Worm (Caenorhabditis elegans) whole organism, mixed stage, embryonic: ENCODE measurements around the gene clec-122.

ENCODE experiments used
- M03D4.4 ChIP-seq: sonication (generic microtip); optimal IDR thresholded peaks from 2 replicates; lab custom pipeline; 2017; ENCODE audit warnings: mild to moderate bottlenecking, missing genetic modification characterization, missing compliant biosample characterization
- bed-3 ChIP-seq: fragments of 200-800 bp; sonication (Bioruptor generic); optimal IDR thresholded peaks from 3 replicates; lab custom pipeline; 2018; ENCODE audit warnings: mild to moderate bottlenecking, missing genetic modification characterization, moderate library complexity, missing compliant biosample characterization
- blmp-1 ChIP-seq: fragments of 150-350 bp; optimal IDR thresholded peaks from 2 replicates; lab custom pipeline; 2014; ENCODE audit warnings: missing biosample characterization, missing genetic modification characterization
- ceh-39 ChIP-seq: fragments of 150-350 bp; optimal IDR thresholded peaks from 2 replicates; lab custom pipeline; 2014; ENCODE audit warnings: missing biosample characterization, missing genetic modification characterization
- ceh-43 ChIP-seq: fragments of 200-800 bp; sonication (Bioruptor generic); optimal IDR thresholded peaks from 2 replicates; lab custom pipeline; 2018; ENCODE audit warnings: mild to moderate bottlenecking, missing genetic modification characterization, moderate library complexity, missing compliant biosample characterization
- ceh-83 ChIP-seq: fragments of 200-800 bp; sonication (Bioruptor generic); optimal IDR thresholded peaks from 2 replicates; lab custom pipeline; 2018; ENCODE audit warnings: mild to moderate bottlenecking, missing genetic modification characterization, missing compliant biosample characterization
- ces-1 ChIP-seq: fragments of 150-350 bp; optimal IDR thresholded peaks from 2 replicates; lab custom pipeline; 2014; ENCODE audit warnings: missing biosample characterization, missing genetic modification reagents, missing genetic modification characterization
- cnd-1 ChIP-seq: fragments of 200-800 bp; sonication (Bioruptor generic); optimal IDR thresholded peaks from 2 replicates; lab custom pipeline; 2018; ENCODE audit warnings: mild to moderate bottlenecking, missing genetic modification characterization, missing compliant biosample characterization
- drap-1 ChIP-seq: fragments of 200-800 bp; sonication (Bioruptor generic); optimal IDR thresholded peaks from 3 replicates; lab custom pipeline; 2018; ENCODE audit warnings: mild to moderate bottlenecking, missing genetic modification characterization, missing compliant biosample characterization
- elt-1 ChIP-seq: sonication (generic microtip); optimal IDR thresholded peaks from 2 replicates; lab custom pipeline; 2017; ENCODE audit warnings: missing genetic modification characterization, mild to moderate bottlenecking, missing compliant biosample characterization, antibody characterized with exemption, moderate library complexity, borderline replicate concordance; ENCODE audit not compliant: insufficient read depth
- elt-3 ChIP-seq: fragments of 150-350 bp; optimal IDR thresholded peaks from 2 replicates; lab custom pipeline; 2014; ENCODE audit warnings: missing biosample characterization, missing genetic modification characterization
- flh-1 ChIP-seq: fragments of 200-800 bp; sonication (Bioruptor generic); optimal IDR thresholded peaks from 2 replicates; lab custom pipeline; 2018; ENCODE audit warnings: mild to moderate bottlenecking, missing genetic modification characterization, moderate library complexity, missing compliant biosample characterization
- ham-2 ChIP-seq: fragments of 200-800 bp; sonication (Bioruptor generic); optimal IDR thresholded peaks from 2 replicates; lab custom pipeline; 2018; ENCODE audit warnings: mild to moderate bottlenecking, missing genetic modification characterization, missing compliant biosample characterization
- hlh-1 ChIP-seq: fragments of 150-350 bp; optimal IDR thresholded peaks from 2 replicates; lab custom pipeline; 2014; ENCODE audit warnings: missing biosample characterization, missing genetic modification reagents, missing genetic modification characterization
- lin-13 ChIP-seq: fragments of 150-350 bp; optimal IDR thresholded peaks from 2 replicates; lab custom pipeline; 2014; ENCODE audit warnings: missing biosample characterization, missing genetic modification characterization
- lin-32 ChIP-seq: fragments of 200-800 bp; sonication (Bioruptor generic); optimal IDR thresholded peaks from 2 replicates; lab custom pipeline; 2018; ENCODE audit warnings: mild to moderate bottlenecking, missing genetic modification characterization, missing compliant biosample characterization
- lsy-2 ChIP-seq: fragments of 150-350 bp; optimal IDR thresholded peaks from 2 replicates; lab custom pipeline; 2014; ENCODE audit warnings: missing biosample characterization, missing genetic modification characterization
- mab-5 ChIP-seq: fragments of 150-350 bp; optimal IDR thresholded peaks from 2 replicates; lab custom pipeline; 2014; ENCODE audit warnings: missing biosample characterization, missing genetic modification characterization
- mep-1 ChIP-seq: fragments of 150-350 bp; optimal IDR thresholded peaks from 2 replicates; lab custom pipeline; 2017; ENCODE audit warnings: missing biosample characterization, missing genetic modification reagents, missing genetic modification characterization, inconsistent platforms
- mls-2 ChIP-seq: sonication (generic microtip); optimal IDR thresholded peaks from 2 replicates; lab custom pipeline; 2016; ENCODE audit warnings: mild to moderate bottlenecking, missing genetic modification characterization, moderate library complexity, missing compliant biosample characterization
- nhr-12 ChIP-seq: fragments of 150-350 bp; optimal IDR thresholded peaks from 2 replicates; lab custom pipeline; 2014; ENCODE audit warnings: missing biosample characterization, missing genetic modification characterization
- nhr-2 ChIP-seq: fragments of 150-350 bp; optimal IDR thresholded peaks from 2 replicates; lab custom pipeline; 2014; ENCODE audit warnings: missing biosample characterization, missing genetic modification characterization
- nhr-237 ChIP-seq: fragments of 150-350 bp; optimal IDR thresholded peaks from 2 replicates; lab custom pipeline; 2014; ENCODE audit warnings: missing biosample characterization, missing genetic modification characterization
- nhr-28 ChIP-seq: fragments of 150-350 bp; optimal IDR thresholded peaks from 2 replicates; lab custom pipeline; 2014; ENCODE audit warnings: missing biosample characterization, missing genetic modification characterization
- nhr-76 ChIP-seq: sonication (generic microtip); optimal IDR thresholded peaks from 2 replicates; lab custom pipeline; 2017; ENCODE audit warnings: missing biosample characterization, missing genetic modification characterization
- pha-4 ChIP-seq: fragments of 150-350 bp; optimal IDR thresholded peaks from 2 replicates; lab custom pipeline; 2018; ENCODE audit warnings: missing biosample characterization, missing genetic modification reagents, missing genetic modification characterization
- sem-2 ChIP-seq: fragments of 200-800 bp; sonication (Bioruptor generic); optimal IDR thresholded peaks from 2 replicates; lab custom pipeline; 2018; ENCODE audit warnings: mild to moderate bottlenecking, missing genetic modification characterization, missing compliant biosample characterization
- snpc-4 ChIP-seq: fragments of 150-350 bp; optimal IDR thresholded peaks from 2 replicates; lab custom pipeline; 2014; ENCODE audit warnings: missing biosample characterization, missing genetic modification characterization
- sptf-1 ChIP-seq: sonication (generic microtip); optimal IDR thresholded peaks from 2 replicates; lab custom pipeline; 2017; ENCODE audit warnings: mild to moderate bottlenecking, missing genetic modification characterization, moderate library complexity, missing compliant biosample characterization
- tbx-8 ChIP-seq: fragments of 200-800 bp; sonication (Bioruptor generic); optimal IDR thresholded peaks from 2 replicates; lab custom pipeline; 2018; ENCODE audit warnings: mild to moderate bottlenecking, missing genetic modification characterization, moderate library complexity, missing compliant biosample characterization
- unc-120 ChIP-seq: sonication (generic microtip); optimal IDR thresholded peaks from 2 replicates; lab custom pipeline; 2017; ENCODE audit warnings: missing genetic modification characterization, missing compliant biosample characterization; ENCODE audit not compliant: poor library complexity, severe bottlenecking
- unc-39 ChIP-seq: fragments of 150-350 bp; optimal IDR thresholded peaks from 2 replicates; lab custom pipeline; 2014; ENCODE audit warnings: missing biosample characterization, missing genetic modification characterization
- unc-62 ChIP-seq: fragments of 150-350 bp; optimal IDR thresholded peaks from 2 replicates; lab custom pipeline; 2014; ENCODE audit warnings: missing biosample characterization, missing genetic modification reagents, missing genetic modification characterization
- zip-8 ChIP-seq: fragments of 150-350 bp; optimal IDR thresholded peaks from 2 replicates; lab custom pipeline; 2014; ENCODE audit warnings: missing biosample characterization, missing genetic modification characterization
- ztf-11 ChIP-seq: fragments of 150-350 bp; optimal IDR thresholded peaks from 2 replicates; lab custom pipeline; 2014; ENCODE audit warnings: missing biosample characterization, missing genetic modification characterization

clec-122 gene

DNA sequence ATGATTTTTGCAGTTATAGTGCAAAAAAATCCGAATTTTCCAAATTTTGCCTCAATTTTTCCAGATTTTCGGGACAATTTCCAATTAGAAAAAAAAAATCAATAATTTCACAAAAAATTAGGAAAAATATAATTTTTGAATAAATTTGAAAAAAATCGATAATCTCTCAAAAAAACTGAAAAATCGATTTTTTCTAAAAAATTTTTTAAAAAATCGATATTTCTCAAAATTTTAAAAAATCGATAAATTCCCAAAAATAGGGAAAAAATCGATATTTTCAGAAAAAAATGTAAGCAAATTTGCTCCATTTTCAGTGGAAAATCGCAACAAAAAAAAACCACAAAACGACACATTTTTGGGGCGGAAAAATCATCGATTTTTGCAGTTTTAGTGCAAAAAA lies 38.0 kb upstream of the clec-122 start:
- TF ChIP-seq flh-1 (GFP tag; lab: Kevin White, UChicago) (no peak), hlh-1 (no peak), snpc-4 (tag; lab: Kevin White, UChicago) (no peak), ces-1 (no peak), M03D4.4 (tag; lab: Kevin White, UChicago) (no peak), lin-32 (GFP tag; lab: Kevin White, UChicago) (no peak), lsy-2 (tag; lab: Kevin White, UChicago) (no peak), ceh-83 (GFP tag; lab: Kevin White, UChicago) (no peak), ceh-43 (GFP tag; lab: Kevin White, UChicago) (no peak), ceh-39 (no peak), nhr-12 (no peak), nhr-2 (tag; lab: Kevin White, UChicago) (no peak), sem-2 (GFP tag; lab: Kevin White, UChicago) (no peak), mab-5 (tag; lab: Kevin White, UChicago) (no peak), ztf-11 (no peak)

DNA sequence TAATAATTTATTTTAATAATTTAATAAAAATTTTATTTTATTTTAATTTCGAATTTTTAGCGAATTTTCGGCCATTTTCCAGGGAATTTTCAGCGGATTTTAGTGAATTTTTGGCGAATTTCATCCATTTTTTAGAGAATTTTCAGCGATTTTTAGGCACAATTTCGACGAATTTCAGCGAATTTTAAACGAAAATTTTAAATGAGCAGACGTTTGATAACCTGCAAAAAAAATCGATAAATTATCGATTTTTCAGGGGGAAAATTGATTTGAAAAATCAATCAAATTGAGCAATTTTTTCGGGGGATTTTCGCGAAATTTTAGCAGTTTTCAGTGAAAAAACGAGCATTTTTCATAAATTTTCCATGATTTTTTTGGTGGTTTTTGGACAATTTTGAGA lies 37.2 kb upstream of the clec-122 start:
- no peak for TF ChIP-seq blmp-1 (tag; lab: Kevin White, UChicago)
- no peak for TF ChIP-seq hlh-1

- TF ChIP-seq snpc-4 (tag; lab: Kevin White, UChicago) (no peak), sptf-1 (tag; lab: Kevin White, UChicago) (no peak), mep-1 (no peak), nhr-237 (tag; lab: Kevin White, UChicago) (no peak), elt-1 (tag; lab: Kevin White, UChicago) (no peak), mab-5 (tag; lab: Kevin White, UChicago) (no peak), ham-2 (GFP tag; lab: Kevin White, UChicago) (no peak), unc-62 (no peak), unc-120 (tag; lab: Kevin White, UChicago) (no peak), unc-39 (tag; lab: Kevin White, UChicago) (no peak), M03D4.4 (tag; lab: Kevin White, UChicago) (no peak), nhr-28 (tag; lab: Kevin White, UChicago) (no peak), sem-2 (GFP tag; lab: Kevin White, UChicago) (no peak), ceh-39 (no peak), drap-1 (no peak), lsy-2 (tag; lab: Kevin White, UChicago) (no peak), mls-2 (no peak), flh-1 (GFP tag; lab: Kevin White, UChicago) (no peak), lin-32 (GFP tag; lab: Kevin White, UChicago) (no peak)
Observed at ce11 chrII:3070182-3070581, 35.7 kb upstream of the clec-122 start.

DNA sequence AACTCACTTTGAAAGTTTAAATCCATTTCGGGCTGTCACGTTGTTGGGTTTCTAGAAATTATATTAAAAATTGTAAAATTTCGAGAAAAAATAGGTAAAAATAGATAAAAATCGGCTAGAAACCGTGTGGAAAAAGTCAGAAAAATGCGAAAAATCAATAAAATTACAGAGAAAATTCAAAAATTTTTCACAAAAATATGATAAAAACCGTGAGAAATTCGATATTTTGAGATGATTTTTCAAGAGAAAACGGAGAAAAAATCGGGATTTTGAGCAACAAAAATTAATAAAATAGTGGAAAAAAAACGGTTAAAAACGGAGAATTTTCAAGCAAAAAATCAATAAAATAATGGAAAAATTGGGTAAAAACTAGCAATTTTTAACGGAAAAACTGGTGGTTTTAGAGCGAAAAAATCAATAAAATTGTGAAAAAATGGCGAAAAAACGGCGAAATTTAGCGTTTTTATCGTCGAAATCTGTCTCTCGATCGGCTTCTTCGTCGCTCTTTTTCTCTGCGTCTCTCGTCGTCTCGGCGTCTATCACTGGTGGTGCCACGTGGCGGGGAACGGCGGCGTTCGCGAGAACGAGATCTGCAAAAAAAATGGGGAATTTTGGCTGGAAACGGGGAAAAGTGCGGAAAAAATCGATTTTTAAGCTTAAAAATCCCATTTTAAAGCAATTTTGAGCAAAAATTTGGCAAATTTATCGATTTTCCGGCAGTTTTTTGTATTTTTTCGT lies 34.7 kb upstream of the clec-122 start, which contains the start of gene Y25C1A.7:
Gene Y25C1A.7 (minus strand): TSS at position 51 of the 738 bp plus-strand sequence.
- no peak for TF ChIP-seq unc-120 (tag; lab: Kevin White, UChicago)
- no peak for TF ChIP-seq blmp-1 (tag; lab: Kevin White, UChicago)
- TF ChIP-seq mep-1: no peak
- TF ChIP-seq hlh-1: no peak
- no peak for TF ChIP-seq sptf-1 (tag; lab: Kevin White, UChicago)
- no peak for TF ChIP-seq ham-2 (GFP tag; lab: Kevin White, UChicago)
- no peak for TF ChIP-seq nhr-76
- TF ChIP-seq lsy-2 (tag; lab: Kevin White, UChicago): no peak
- no peak for TF ChIP-seq lin-13
- no peak for TF ChIP-seq cnd-1
- no peak for TF ChIP-seq nhr-2 (tag; lab: Kevin White, UChicago)
- TF ChIP-seq unc-39 (tag; lab: Kevin White, UChicago): no peak
- no peak for TF ChIP-seq ceh-39
- TF ChIP-seq snpc-4 (tag; lab: Kevin White, UChicago): no peak

DNA sequence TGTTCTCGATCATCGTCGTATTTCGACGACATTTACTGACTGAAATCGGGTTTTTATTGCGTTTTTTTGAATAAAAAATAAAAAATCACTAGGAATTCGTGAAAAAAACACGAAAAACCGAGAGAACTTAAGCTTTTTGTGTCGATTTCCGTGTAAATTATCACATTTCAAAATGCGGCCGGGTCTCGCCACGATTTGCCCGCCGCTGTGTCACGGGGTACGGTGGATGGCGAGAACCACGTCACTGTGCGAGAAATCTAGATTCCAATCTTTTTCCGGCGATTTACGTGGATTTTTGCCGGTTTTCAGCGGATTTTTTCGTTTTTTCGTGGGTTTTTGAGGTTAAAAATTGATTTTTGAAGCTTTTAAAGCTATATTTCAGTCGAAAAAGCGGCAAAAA lies 28.9 kb upstream of the clec-122 start, which contains the start of gene Y25C1A.8:
Gene Y25C1A.8 (minus strand): TSS at position 45 of the 400 bp plus-strand sequence.
- TF ChIP-seq drap-1 (peak; percentile 68), mab-5 (tag; lab: Kevin White, UChicago) (no peak), ceh-43 (GFP tag; lab: Kevin White, UChicago) (peak; percentile 44), snpc-4 (tag; lab: Kevin White, UChicago) (no peak), unc-120 (tag; lab: Kevin White, UChicago) (peak; percentile 10), blmp-1 (tag; lab: Kevin White, UChicago) (no peak), ceh-39 (no peak), nhr-12 (no peak), mls-2 (peak; percentile 44), ceh-83 (GFP tag; lab: Kevin White, UChicago) (peak; percentile 68), elt-3 (tag; lab: Kevin White, UChicago) (no peak), zip-8 (tag; lab: Kevin White, UChicago) (no peak), M03D4.4 (tag; lab: Kevin White, UChicago) (no peak), nhr-28 (tag; lab: Kevin White, UChicago) (no peak), nhr-76 (no peak), unc-39 (tag; lab: Kevin White, UChicago) (no peak), ztf-11 (no peak), elt-1 (tag; lab: Kevin White, UChicago) (peak; percentile 31), unc-62 (peak; percentile 30), tbx-8 (peak; percentile 20), ham-2 (GFP tag; lab: Kevin White, UChicago) (peak; percentile 7), lsy-2 (tag; lab: Kevin White, UChicago) (peak; percentile 99), bed-3 (GFP tag; lab: Kevin White, UChicago) (peak; percentile 59), mep-1 (peak; percentile 49), ces-1 (peak; percentile 76), lin-13 (peak; percentile 70), lin-32 (GFP tag; lab: Kevin White, UChicago) (no peak), pha-4 (tag; lab: Kevin White, UChicago) (peak; percentile 78), flh-1 (GFP tag; lab: Kevin White, UChicago) (no peak), cnd-1 (no peak)
